Worm (Caenorhabditis elegans): ENCODE measurements around the gene R02F2.10.

DNA sequence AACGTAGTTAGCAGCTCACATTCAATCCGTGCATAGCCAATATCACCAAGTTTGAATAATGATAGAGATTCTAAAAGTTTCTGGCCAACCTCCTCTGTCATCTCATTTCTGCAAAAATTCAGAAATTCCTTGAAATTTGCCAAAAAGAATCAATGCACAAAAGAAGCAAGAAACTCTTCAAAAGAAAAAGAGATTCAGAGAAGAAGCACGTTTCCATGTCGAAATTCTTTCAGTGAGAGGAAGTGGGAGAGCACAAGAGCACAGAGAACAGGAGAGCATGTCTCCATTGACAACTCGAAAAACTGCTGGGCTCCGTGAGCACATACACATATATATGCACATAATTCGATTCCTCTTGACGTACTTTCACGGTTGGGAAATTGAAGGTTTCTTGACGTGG, 39.3 kb downstream of the R02F2.10 start, which contains the start of gene nekl-4:
- TF ChIP-seq snpc-4 (tag; optimal IDR thresholded peaks at IDR 0.05), result no peak
- no peak for TF ChIP-seq fkh-10 (GFP tag; optimal IDR thresholded peaks at IDR 0.05)
- no peak for TF ChIP-seq egl-27 (tag; optimal IDR thresholded peaks at IDR 0.05)
- no peak for TF ChIP-seq nhr-28 (tag; optimal IDR thresholded peaks at IDR 0.05)
- TF ChIP-seq jun-1 (tag; optimal IDR thresholded peaks at IDR 0.05), result no peak
- no peak for TF ChIP-seq ceh-82 (tag; optimal IDR thresholded peaks at IDR 0.05)
- TF ChIP-seq nhr-76 (tag; optimal IDR thresholded peaks at IDR 0.05), result no peak
- no peak for TF ChIP-seq nhr-25 (tag; optimal IDR thresholded peaks at IDR 0.05)
- TF ChIP-seq zag-1 (tag; optimal IDR thresholded peaks at IDR 0.05), result no peak
- no peak for TF ChIP-seq fos-1 (tag; optimal IDR thresholded peaks at IDR 0.05)
- TF ChIP-seq elt-1 (tag; optimal IDR thresholded peaks at IDR 0.05), result no peak
- no peak for TF ChIP-seq ztf-11 (tag; optimal IDR thresholded peaks at IDR 0.05)
- no peak for TF ChIP-seq nfya-1 (tag; optimal IDR thresholded peaks at IDR 0.05; ENCODE audit: insufficient read depth)
- no peak for TF ChIP-seq nhr-237 (tag; optimal IDR thresholded peaks at IDR 0.05)
